Fruit fly (Drosophila melanogaster) whole organism, embryonic: Measurements from ENCODE around the gene Gk1.

Source experiments
- CG1024 ChIP-seq: fragments of 200-800 bp; sonication (Bioruptor generic); IDR thresholded peaks from 2 replicates; pipeline ENCODE4 v1.3.6; 2022; ENCODE audit warnings: missing biosample characterization, missing genetic modification characterization
- CG12769 ChIP-seq: fragments of 200-800 bp; sonication (Bioruptor generic); optimal IDR thresholded peaks from 2 replicates; lab custom pipeline; 2019; ENCODE audit warnings: missing biosample characterization, mild to moderate bottlenecking, missing genetic modification characterization, moderate library complexity
- CG14050 ChIP-seq: fragments of 200-800 bp; sonication (Bioruptor generic); IDR thresholded peaks from 3 replicates; pipeline ENCODE4 v1.3.6; 2022; ENCODE audit warnings: missing biosample characterization, missing genetic modification characterization
- CG4707 ChIP-seq: fragments of 200-800 bp; sonication (Bioruptor generic); optimal IDR thresholded peaks from 2 replicates; lab custom pipeline; 2018; ENCODE audit warnings: missing biosample characterization, mild to moderate bottlenecking, missing genetic modification characterization, moderate library complexity
- Elba2 ChIP-seq: fragments of 200-800 bp; sonication (Bioruptor generic); optimal IDR thresholded peaks from 3 replicates; lab custom pipeline; 2016; ENCODE audit warnings: missing biosample characterization, missing genetic modification characterization
- HLHmδ ChIP-seq: fragments of 200-800 bp; sonication (Bioruptor generic); optimal IDR thresholded peaks from 2 replicates; lab custom pipeline; 2018; ENCODE audit warnings: missing biosample characterization, mild to moderate bottlenecking, missing genetic modification characterization, moderate library complexity
- Rx ChIP-seq: fragments of 200-800 bp; sonication (Bioruptor generic); IDR thresholded peaks from 2 replicates; pipeline ENCODE4 v1.3.6; 2022; ENCODE audit warnings: missing biosample characterization, missing genetic modification characterization
- Ssrp ChIP-seq: fragments of 200-800 bp; sonication (Bioruptor generic); optimal IDR thresholded peaks from 2 replicates; lab custom pipeline; 2018; ENCODE audit warnings: missing biosample characterization, mild to moderate bottlenecking, missing genetic modification characterization, moderate library complexity
- fd3F ChIP-seq: fragments of 200-800 bp; sonication (Bioruptor generic); optimal IDR thresholded peaks from 2 replicates; lab custom pipeline; 2018; ENCODE audit warnings: missing biosample characterization, mild to moderate bottlenecking, missing genetic modification characterization, moderate library complexity
- fd64A ChIP-seq: fragments of 200-800 bp; sonication (Bioruptor generic); optimal IDR thresholded peaks from 3 replicates; lab custom pipeline; 2018; ENCODE audit warnings: missing biosample characterization, mild to moderate bottlenecking, missing genetic modification characterization
- her ChIP-seq: fragments of 200-800 bp; sonication (Bioruptor generic); optimal IDR thresholded peaks from 2 replicates; lab custom pipeline; 2016; ENCODE audit warnings: missing biosample characterization, missing genetic modification characterization

DNA sequence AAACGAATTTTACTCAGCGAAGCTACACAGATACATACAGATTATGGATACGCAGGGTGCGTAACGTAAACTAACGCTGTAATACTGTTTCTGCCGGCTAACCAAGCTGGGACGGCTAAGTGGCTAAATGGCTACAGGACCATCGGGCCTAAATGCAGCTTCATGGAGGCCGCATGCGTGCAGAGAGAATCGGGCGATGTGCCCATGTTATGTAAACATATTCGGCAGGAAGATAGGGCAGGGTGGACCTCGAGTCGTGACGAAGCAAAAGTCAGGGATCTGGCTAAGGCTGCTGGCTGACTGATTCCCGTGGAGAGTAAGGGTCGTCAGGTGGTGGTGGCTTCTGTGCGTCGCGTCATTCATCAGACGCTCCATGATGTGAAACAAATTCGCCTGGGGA is 52.0 kb downstream of the Gk1 start:
- no peak for TF ChIP-seq Elba2 (GFP tag; lab: Kevin White, UChicago)
- TF ChIP-seq CG12769 (tag; lab: Kevin White, UChicago): no peak
- TF ChIP-seq Ssrp: no peak
- TF ChIP-seq Rx (GFP tag; lab: Robert Waterston, UW): no peak
- no peak for TF ChIP-seq CG14050 (GFP tag; lab: Robert Waterston, UW)
- no peak for TF ChIP-seq her
- TF ChIP-seq CG1024: no peak
- no peak for TF ChIP-seq fd64A (GFP tag; lab: Kevin White, UChicago)
- no peak for TF ChIP-seq fd3F (GFP tag; lab: Kevin White, UChicago)
- TF ChIP-seq CG4707: no peak
- no peak for TF ChIP-seq HLHmδ (GFP tag; lab: Kevin White, UChicago)
